Worm (Caenorhabditis elegans) whole organism, young adult: ENCODE measurements around the gene twk-7.

Source experiments
- B0336.3 ChIP-seq: fragments of 200-800 bp; sonication (Bioruptor generic); IDR thresholded peaks from 2 replicates; pipeline ENCODE4 v1.3.6; 2022; ENCODE audit warnings: missing genetic modification characterization, missing compliant biosample characterization
- C17E4.6 ChIP-seq: fragments of 200-800 bp; sonication (Bioruptor generic); IDR thresholded peaks from 2 replicates; pipeline ENCODE4 v1.3.6; 2022; ENCODE audit warnings: missing genetic modification reagents, missing genetic modification characterization, missing compliant biosample characterization
- D2030.7 ChIP-seq: fragments of 200-800 bp; sonication (Bioruptor generic); IDR thresholded peaks from 2 replicates; pipeline ENCODE4 v1.3.6; 2022; ENCODE audit warnings: missing genetic modification reagents, missing genetic modification characterization, missing compliant biosample characterization
- F33H1.4 ChIP-seq: fragments of 200-800 bp; sonication (Bioruptor generic); IDR thresholded peaks from 2 replicates; pipeline ENCODE4 v1.3.6; 2022; ENCODE audit warnings: missing genetic modification reagents, missing genetic modification characterization, missing compliant biosample characterization
- T26A5.8 ChIP-seq: sonication (generic microtip); optimal IDR thresholded peaks from 2 replicates; lab custom pipeline; 2016; ENCODE audit warnings: missing genetic modification characterization, missing compliant biosample characterization
- Y53F4B.3 ChIP-seq: fragments of 200-800 bp; sonication (Bioruptor generic); IDR thresholded peaks from 2 replicates; pipeline ENCODE4 v1.3.6; 2022; ENCODE audit warnings: missing genetic modification reagents, missing genetic modification characterization, missing compliant biosample characterization
- Y79H2A.3 ChIP-seq: fragments of 200-800 bp; sonication (Bioruptor generic); conservative IDR thresholded peaks from 2 replicates; pipeline ENCODE4 v1.3.6; 2022; ENCODE audit warnings: missing genetic modification reagents, missing genetic modification characterization, missing compliant biosample characterization
- Y95B8A.8 ChIP-seq: fragments of 200-800 bp; sonication (Bioruptor generic); IDR thresholded peaks from 2 replicates; pipeline ENCODE4 v1.3.6; 2022; ENCODE audit warnings: missing genetic modification reagents, missing genetic modification characterization, missing compliant biosample characterization
- ZK185.1 ChIP-seq: sonication (generic microtip); optimal IDR thresholded peaks from 2 replicates; lab custom pipeline; 2016; ENCODE audit warnings: mild to moderate bottlenecking, missing genetic modification characterization, missing compliant biosample characterization; ENCODE audit not compliant: poor library complexity, severe bottlenecking
- aptf-2 ChIP-seq: fragments of 200-800 bp; sonication (Bioruptor generic); conservative IDR thresholded peaks from 2 replicates; pipeline ENCODE4 v1.3.6; 2022; ENCODE audit warnings: missing genetic modification reagents, missing genetic modification characterization, missing compliant biosample characterization
- aptf-3 ChIP-seq: fragments of 200-800 bp; sonication (Bioruptor generic); IDR thresholded peaks from 2 replicates; pipeline ENCODE4 v1.3.6; 2022; ENCODE audit warnings: missing genetic modification characterization, missing compliant biosample characterization
- athp-1 ChIP-seq: sonication (generic microtip); optimal IDR thresholded peaks from 2 replicates; lab custom pipeline; 2017; ENCODE audit warnings: mild to moderate bottlenecking, missing genetic modification characterization, missing compliant biosample characterization
- attf-3 ChIP-seq: fragments of 200-800 bp; sonication (Bioruptor generic); conservative IDR thresholded peaks from 2 replicates; pipeline ENCODE4 v1.3.6; 2022; ENCODE audit warnings: missing genetic modification reagents, missing genetic modification characterization, missing compliant biosample characterization
- bed-1 ChIP-seq: fragments of 200-800 bp; sonication (Bioruptor generic); IDR thresholded peaks from 2 replicates; pipeline ENCODE4 v1.3.6; 2022; ENCODE audit warnings: missing genetic modification reagents, missing genetic modification characterization, missing compliant biosample characterization
- bed-2 ChIP-seq: fragments of 200-800 bp; sonication (Bioruptor generic); IDR thresholded peaks from 2 replicates; pipeline ENCODE4 v1.3.6; 2022; ENCODE audit warnings: missing genetic modification reagents, missing genetic modification characterization, missing compliant biosample characterization
- ccch-3 ChIP-seq: fragments of 200-800 bp; sonication (Bioruptor generic); optimal IDR thresholded peaks from 2 replicates; lab custom pipeline; 2018; ENCODE audit warnings: mild to moderate bottlenecking, missing genetic modification characterization, missing compliant biosample characterization
- ceh-58 ChIP-seq: fragments of 200-800 bp; sonication (Bioruptor generic); IDR thresholded peaks from 2 replicates; pipeline ENCODE4 v1.3.6; 2022; ENCODE audit warnings: missing genetic modification characterization, missing compliant biosample characterization
- ceh-91 ChIP-seq: fragments of 200-800 bp; sonication (Bioruptor generic); IDR thresholded peaks from 2 replicates; pipeline ENCODE4 v1.3.6; 2022; ENCODE audit warnings: missing genetic modification reagents, missing genetic modification characterization, missing compliant biosample characterization
- die-1 ChIP-seq: sonication (generic microtip); optimal IDR thresholded peaks from 2 replicates; lab custom pipeline; 2016; ENCODE audit warnings: missing genotype, mild to moderate bottlenecking, missing genetic modification characterization, missing compliant biosample characterization
- dpl-1 ChIP-seq: fragments of 150-350 bp; optimal IDR thresholded peaks from 2 replicates; lab custom pipeline; 2014; ENCODE audit warnings: missing biosample characterization, missing genetic modification reagents, missing genetic modification characterization
- gei-17 ChIP-seq: fragments of 200-800 bp; sonication (Bioruptor generic); optimal IDR thresholded peaks from 2 replicates; lab custom pipeline; 2018; ENCODE audit warnings: mild to moderate bottlenecking, missing genetic modification characterization, missing compliant biosample characterization
- hlh-12 ChIP-seq: sonication (generic microtip); optimal IDR thresholded peaks from 2 replicates; lab custom pipeline; 2016; ENCODE audit warnings: missing genetic modification characterization, missing compliant biosample characterization
- hmg-1.2 ChIP-seq: fragments of 200-800 bp; sonication (Bioruptor generic); IDR thresholded peaks from 2 replicates; pipeline ENCODE4 v1.3.6; 2022; ENCODE audit warnings: missing genetic modification reagents, missing genetic modification characterization, missing compliant biosample characterization
- hsf-1 ChIP-seq: fragments of 200-800 bp; sonication (Bioruptor generic); IDR thresholded peaks from 2 replicates; pipeline ENCODE4 v1.3.6; 2022; ENCODE audit warnings: missing genetic modification reagents, missing genetic modification characterization, missing compliant biosample characterization
- lag-1 ChIP-seq: fragments of 200-800 bp; sonication (Bioruptor generic); IDR thresholded peaks from 2 replicates; pipeline ENCODE4 v1.3.6; 2022; ENCODE audit warnings: missing genetic modification reagents, missing genetic modification characterization, missing compliant biosample characterization
- lin-40 ChIP-seq: sonication (generic microtip); optimal IDR thresholded peaks from 2 replicates; lab custom pipeline; 2016; ENCODE audit warnings: missing genetic modification characterization, mild to moderate bottlenecking, missing compliant biosample characterization, missing genotype, missing genetic modification reagents
- lin-54 ChIP-seq: fragments of 200-800 bp; sonication (Bioruptor generic); optimal IDR thresholded peaks from 2 replicates; lab custom pipeline; 2018; ENCODE audit warnings: mild to moderate bottlenecking, missing genetic modification characterization, missing compliant biosample characterization
- lir-1 ChIP-seq: fragments of 200-800 bp; sonication (Bioruptor generic); conservative IDR thresholded peaks from 2 replicates; pipeline ENCODE4 v1.3.6; 2022; ENCODE audit warnings: missing genetic modification reagents, missing genetic modification characterization, missing compliant biosample characterization
- lsl-1 ChIP-seq: fragments of 200-800 bp; sonication (Bioruptor generic); optimal IDR thresholded peaks from 2 replicates; lab custom pipeline; 2018; ENCODE audit warnings: mild to moderate bottlenecking, missing genetic modification characterization, moderate library complexity, missing compliant biosample characterization
- lsy-27 ChIP-seq: sonication (generic microtip); optimal IDR thresholded peaks from 2 replicates; lab custom pipeline; 2017; ENCODE audit warnings: missing genetic modification characterization, mild to moderate bottlenecking, missing compliant biosample characterization, antibody characterized with exemption, missing genotype, borderline replicate concordance; ENCODE audit not compliant: insufficient read depth
- madf-6 ChIP-seq: fragments of 200-800 bp; sonication (Bioruptor generic); IDR thresholded peaks from 2 replicates; pipeline ENCODE4 v1.3.6; 2022; ENCODE audit warnings: missing genetic modification reagents, missing genetic modification characterization, missing compliant biosample characterization
- madf-8 ChIP-seq: fragments of 200-800 bp; sonication (Bioruptor generic); conservative IDR thresholded peaks from 2 replicates; pipeline ENCODE4 v1.3.6; 2022; ENCODE audit warnings: missing genetic modification reagents, missing genetic modification characterization, missing compliant biosample characterization
- mcd-1 ChIP-seq: fragments of 200-800 bp; sonication (Bioruptor generic); IDR thresholded peaks from 2 replicates; pipeline ENCODE4 v1.3.6; 2022; ENCODE audit warnings: missing genetic modification reagents, missing genetic modification characterization, missing compliant biosample characterization
- mel-28 ChIP-seq: sonication (generic microtip); optimal IDR thresholded peaks from 2 replicates; lab custom pipeline; 2016; ENCODE audit warnings: borderline replicate concordance, mild to moderate bottlenecking, missing genetic modification characterization, missing compliant biosample characterization
- mes-4 ChIP-seq: sonication (generic microtip); optimal IDR thresholded peaks from 2 replicates; lab custom pipeline; 2016; ENCODE audit warnings: missing genotype, missing genetic modification characterization, missing compliant biosample characterization
- nfya-1 ChIP-seq: sonication (generic microtip); optimal IDR thresholded peaks from 2 replicates; lab custom pipeline; 2017; ENCODE audit warnings: antibody characterized with exemption, missing compliant biosample characterization, missing genetic modification characterization, borderline replicate concordance; ENCODE audit not compliant: insufficient read depth
- nhr-120 ChIP-seq: fragments of 200-800 bp; sonication (Bioruptor generic); IDR thresholded peaks from 2 replicates; pipeline ENCODE4 v1.3.6; 2022; ENCODE audit warnings: missing genetic modification characterization, missing compliant biosample characterization
- nhr-80 ChIP-seq: sonication (generic microtip); optimal IDR thresholded peaks from 2 replicates; lab custom pipeline; 2016; ENCODE audit warnings: missing genetic modification characterization, missing compliant biosample characterization
- rcor-1 ChIP-seq: fragments of 200-800 bp; sonication (Bioruptor generic); IDR thresholded peaks from 2 replicates; pipeline ENCODE4 v1.3.6; 2022; ENCODE audit warnings: missing genetic modification reagents, missing genetic modification characterization, missing compliant biosample characterization
- repo-1 ChIP-seq: sonication (generic microtip); optimal IDR thresholded peaks from 2 replicates; lab custom pipeline; 2017; ENCODE audit warnings: mild to moderate bottlenecking, missing genetic modification characterization, missing compliant biosample characterization
- snpc-1.1 ChIP-seq: sonication (generic microtip); optimal IDR thresholded peaks from 2 replicates; lab custom pipeline; 2017; ENCODE audit warnings: missing genetic modification characterization, mild to moderate bottlenecking, missing compliant biosample characterization, antibody characterized with exemption, moderate library complexity, missing genotype, missing genetic modification reagents; ENCODE audit not compliant: insufficient read depth
- snpc-1.3 ChIP-seq: sonication (generic microtip); optimal IDR thresholded peaks from 2 replicates; lab custom pipeline; 2017; ENCODE audit warnings: missing genetic modification characterization, mild to moderate bottlenecking, missing compliant biosample characterization, antibody characterized with exemption, moderate library complexity, missing genotype, missing genetic modification reagents; ENCODE audit not compliant: insufficient read depth
- snpc-4 ChIP-seq, 5 experiments: fragments of 150-350 bp in 1 of 5; sonication (generic microtip) in 4 of 5; optimal IDR thresholded peaks; 2 replicates each; lab custom pipeline; 2014 to 2018; ENCODE audit warnings: missing genetic modification characterization in 5 of 5, missing biosample characterization in 3 of 5, antibody characterized with exemption in 2 of 5, mild to moderate bottlenecking in 2 of 5, missing compliant biosample characterization in 2 of 5, missing genotype in 2 of 5, moderate library complexity in 2 of 5, missing genetic modification reagents in 1 of 5
- tlf-1 ChIP-seq: fragments of 200-800 bp; sonication (Bioruptor generic); optimal IDR thresholded peaks from 2 replicates; lab custom pipeline; 2018; ENCODE audit warnings: mild to moderate bottlenecking, missing genetic modification characterization, missing compliant biosample characterization
- xnd-1 ChIP-seq: sonication (generic microtip); optimal IDR thresholded peaks from 2 replicates; lab custom pipeline; 2016; ENCODE audit warnings: missing genotype, missing genetic modification reagents, missing genetic modification characterization, missing compliant biosample characterization
- ztf-18 ChIP-seq: sonication (generic microtip); optimal IDR thresholded peaks from 2 replicates; lab custom pipeline; 2016; ENCODE audit warnings: missing genotype, mild to moderate bottlenecking, missing genetic modification characterization, missing compliant biosample characterization
- ztf-25 ChIP-seq: fragments of 200-800 bp; sonication (Bioruptor generic); IDR thresholded peaks from 2 replicates; pipeline ENCODE4 v1.3.6; 2022; ENCODE audit warnings: missing genetic modification reagents, missing genetic modification characterization, missing compliant biosample characterization

twk-7 gene

DNA sequence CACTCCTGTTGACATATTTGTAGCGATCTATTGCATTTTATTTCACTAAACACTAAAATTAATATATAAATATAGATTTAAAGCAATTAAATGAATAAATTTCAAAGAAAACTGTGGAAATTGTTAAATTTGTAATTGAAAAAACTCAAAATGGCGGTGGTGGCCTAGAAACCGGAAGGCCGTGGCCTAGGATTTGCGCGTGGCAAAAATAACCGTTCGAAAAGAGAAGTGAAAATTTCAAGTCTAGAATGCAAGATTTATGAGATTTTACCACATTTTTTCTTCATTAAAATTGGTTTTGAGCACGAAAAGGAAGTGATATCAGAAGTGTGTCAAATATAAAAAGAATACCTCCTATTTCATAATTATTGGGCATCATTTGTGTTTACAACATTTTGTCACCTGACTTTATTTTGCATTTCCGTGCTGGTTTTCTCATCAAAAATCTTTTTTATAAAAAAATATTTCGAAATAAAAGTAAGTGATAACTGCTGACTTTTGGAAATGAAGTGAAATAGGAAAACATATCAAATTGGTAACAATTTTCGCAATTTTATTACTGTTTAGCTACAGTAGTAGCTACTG lies 40.2 kb upstream of the twk-7 start, which contains the start of gene fli-1 (continued):
- peak; percentile 16 for TF ChIP-seq snpc-1.3 (tag; lab: Kevin White, UChicago)
- TF ChIP-seq nhr-120 (GFP tag; lab: Robert Waterston, UW), result no peak
- TF ChIP-seq xnd-1 (tag; lab: Kevin White, UChicago), result peak; percentile 88
- peak; percentile 48 for TF ChIP-seq ztf-18 (tag; lab: Kevin White, UChicago)
- TF ChIP-seq mel-28, result no peak
- TF ChIP-seq T26A5.8 (tag; lab: Kevin White, UChicago), result no peak
- TF ChIP-seq hlh-12 (tag; lab: Kevin White, UChicago), result no peak
- no peak for TF ChIP-seq rcor-1 (GFP tag; lab: Robert Waterston, UW)
- no peak for TF ChIP-seq B0336.3 (GFP tag; lab: Robert Waterston, UW)
- no peak for TF ChIP-seq C17E4.6 (GFP tag; lab: Robert Waterston, UW)
- TF ChIP-seq F33H1.4 (GFP tag; lab: Robert Waterston, UW), result peak; percentile 75
- peak; percentile 72 for TF ChIP-seq dpl-1
- no peak for TF ChIP-seq nfya-1
- no peak; the same call in 1 of the 2 replicates for TF ChIP-seq ztf-25 (GFP tag; lab: Robert Waterston, UW)
- 0 out of 2 replicates have a peak, but pooled peaks have one; percentile 22 for TF ChIP-seq hmg-1.2 (GFP tag; lab: Robert Waterston, UW)
- peak; percentile 1 for TF ChIP-seq snpc-1.1 (tag; lab: Kevin White, UChicago)
- peak; percentile 73 for TF ChIP-seq D2030.7
- peak; percentile 45 for TF ChIP-seq athp-1 (tag; lab: Kevin White, UChicago)
- TF ChIP-seq lsl-1, result peak; percentile 74
- no peak for TF ChIP-seq aptf-3 (GFP tag; lab: Robert Waterston, UW)
- TF ChIP-seq ccch-3 (GFP tag; lab: Kevin White, UChicago), result no peak
- TF ChIP-seq ZK185.1 (tag; lab: Kevin White, UChicago), result peak; percentile 70
- TF ChIP-seq Y53F4B.3, result no peak
- TF ChIP-seq repo-1 (tag; lab: Kevin White, UChicago), result no peak
- peak; percentile 97 for TF ChIP-seq madf-8
- no peak for TF ChIP-seq lsy-27 (tag; lab: Kevin White, UChicago)
- peak; percentile 64; the same call in 1 of the 2 replicates for TF ChIP-seq lir-1 (GFP tag; lab: Robert Waterston, UW)
- peak; percentile 16 for TF ChIP-seq tlf-1 (GFP tag; lab: Kevin White, UChicago)
- TF ChIP-seq ceh-91 (GFP tag; lab: Robert Waterston, UW), result peak; percentile 76
- TF ChIP-seq madf-6 (GFP tag; lab: Robert Waterston, UW), result peak; percentile 99
- TF ChIP-seq bed-1 (GFP tag; lab: Robert Waterston, UW), result no peak
- no peak for TF ChIP-seq attf-3
- TF ChIP-seq hsf-1 (GFP tag; lab: Robert Waterston, UW), result no peak
- no peak for TF ChIP-seq gei-17
- TF ChIP-seq lag-1 (GFP tag; lab: Robert Waterston, UW), result no peak
- no peak for TF ChIP-seq die-1 (tag; lab: Kevin White, UChicago)
- TF ChIP-seq Y95B8A.8 (GFP tag; lab: Robert Waterston, UW), result 0 out of 2 replicates have a peak, but pooled peaks have one; percentile 29
- no peak for TF ChIP-seq nhr-80
- 0 out of 2 replicates have a peak, but pooled peaks have one; percentile 36 for TF ChIP-seq Y79H2A.3 (GFP tag; lab: Robert Waterston, UW)
- TF ChIP-seq mcd-1 (GFP tag; lab: Robert Waterston, UW), result peak; percentile 47
- TF ChIP-seq lin-40, result no peak
- TF ChIP-seq aptf-2 (GFP tag; lab: Robert Waterston, UW), result no peak
- TF ChIP-seq mes-4 (tag; lab: Kevin White, UChicago), result no peak
- no peak for TF ChIP-seq ceh-58 (GFP tag; lab: Robert Waterston, UW)
- TF ChIP-seq lin-54, result peak; percentile 85
- TF ChIP-seq bed-2 (GFP tag; lab: Robert Waterston, UW), result peak; percentile 73; the same call in 1 of the 2 replicates
- no peak for TF ChIP-seq snpc-4 (GFP tag; optimal IDR thresholded peaks at IDR 0.05; lab: Kevin White, UChicago)
- TF ChIP-seq snpc-4 (tag; optimal IDR thresholded peaks at IDR 0.05; lab: Kevin White, UChicago), result peak in 1 of 4 experiments; percentile 21
